Fruit fly (Drosophila melanogaster): ENCODE results near the gene rept.

DNA sequence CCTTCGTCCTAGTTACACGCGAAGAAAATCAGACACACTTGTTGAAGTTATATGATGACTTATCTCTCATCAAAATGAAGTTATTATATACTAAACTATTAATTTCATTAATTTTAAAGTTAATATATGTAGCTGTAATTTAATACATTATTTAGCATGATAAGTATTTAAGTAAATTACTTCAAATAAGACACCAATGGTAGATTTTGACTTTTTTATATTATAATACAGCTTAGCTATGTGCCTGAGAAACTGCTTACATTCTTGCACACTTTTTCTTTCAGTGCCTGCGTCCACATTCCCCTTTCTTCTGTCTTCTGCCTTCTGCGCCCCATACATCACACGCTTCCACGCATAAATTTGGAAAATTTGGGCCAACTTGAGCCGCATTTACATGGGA is 3.5 kb upstream of the rept start:
- TF ChIP-seq psq (GFP tag; optimal IDR thresholded peaks at IDR 0.05) = no peak
- TF ChIP-seq GATAd (GFP tag; optimal IDR thresholded peaks at IDR 0.05) = no peak
- no peak for TF ChIP-seq Vsx2 (GFP tag; optimal IDR thresholded peaks at IDR 0.05; ENCODE audit: partially characterized antibody)
- TF ChIP-seq br (GFP tag; optimal IDR thresholded peaks at IDR 0.05) = no peak
- no peak for TF ChIP-seq ey (GFP tag; optimal IDR thresholded peaks at IDR 0.05)
